Fruit fly (Drosophila melanogaster) whole organism, embryonic: Measurements from ENCODE around the gene Bub1.

Source experiments
- Abd-B ChIP-seq: fragments of 200-800 bp; sonication (Bioruptor generic); optimal IDR thresholded peaks from 2 replicates; lab custom pipeline; 2018; ENCODE audit warnings: missing biosample characterization, mild to moderate bottlenecking, missing genetic modification characterization, moderate library complexity
- Adf1 ChIP-seq: fragments of 200-800 bp; sonication (Bioruptor generic); IDR thresholded peaks from 2 replicates; pipeline ENCODE4 v1.3.6; 2022; ENCODE audit warnings: missing biosample characterization, missing genetic modification characterization
- Blimp-1 ChIP-seq: fragments of 200-800 bp; sonication (Bioruptor generic); optimal IDR thresholded peaks from 3 replicates; lab custom pipeline; 2018; ENCODE audit warnings: missing biosample characterization, missing genetic modification characterization, mild to moderate bottlenecking, moderate library complexity, missing genetic modification reagents
- CG11560 ChIP-seq: fragments of 200-800 bp; sonication (Bioruptor generic); IDR thresholded peaks from 3 replicates; pipeline ENCODE4 v1.3.6; 2022; ENCODE audit warnings: missing biosample characterization, missing genetic modification characterization
- CG1233 ChIP-seq: fragments of 200-800 bp; sonication (Bioruptor generic); optimal IDR thresholded peaks from 4 replicates; lab custom pipeline; 2018; ENCODE audit warnings: missing biosample characterization, mild to moderate bottlenecking, missing genetic modification characterization
- CG1529 ChIP-seq: fragments of 200-800 bp; sonication (Bioruptor generic); optimal IDR thresholded peaks from 3 replicates; lab custom pipeline; 2018; ENCODE audit warnings: missing biosample characterization, missing genetic modification characterization
- CG17328 ChIP-seq: fragments of 200-800 bp; sonication (Bioruptor generic); IDR thresholded peaks from 2 replicates; pipeline ENCODE4 v1.3.6; 2022; ENCODE audit warnings: missing biosample characterization, missing genetic modification characterization
- CG30020 ChIP-seq: fragments of 200-800 bp; optimal IDR thresholded peaks from 2 replicates; lab custom pipeline; 2019; ENCODE audit warnings: missing biosample characterization, mild to moderate bottlenecking, missing genetic modification characterization, moderate library complexity
- CG34376 ChIP-seq: fragments of 200-800 bp; sonication (Bioruptor generic); optimal IDR thresholded peaks from 2 replicates; lab custom pipeline; 2018; ENCODE audit warnings: missing biosample characterization, mild to moderate bottlenecking, missing genetic modification characterization
- CG4424 ChIP-seq: fragments of 200-800 bp; sonication (Bioruptor generic); optimal IDR thresholded peaks from 3 replicates; lab custom pipeline; 2016; ENCODE audit warnings: missing biosample characterization, missing genetic modification characterization
- CG4707 ChIP-seq: fragments of 200-800 bp; sonication (Bioruptor generic); optimal IDR thresholded peaks from 2 replicates; lab custom pipeline; 2018; ENCODE audit warnings: missing biosample characterization, mild to moderate bottlenecking, missing genetic modification characterization, moderate library complexity
- CG6654 ChIP-seq: fragments of 200-800 bp; sonication (Bioruptor generic); optimal IDR thresholded peaks from 2 replicates; lab custom pipeline; 2017; ENCODE audit warnings: missing biosample characterization, mild to moderate bottlenecking, missing genetic modification characterization
- CG6813 ChIP-seq: fragments of 200-800 bp; sonication (Bioruptor generic); optimal IDR thresholded peaks from 2 replicates; lab custom pipeline; 2017; ENCODE audit warnings: missing biosample characterization, missing genetic modification characterization, mild to moderate bottlenecking, moderate library complexity, missing genetic modification reagents
- CG7839 ChIP-seq: fragments of 200-800 bp; sonication (Bioruptor generic); optimal IDR thresholded peaks from 3 replicates; lab custom pipeline; 2018; ENCODE audit warnings: missing biosample characterization, mild to moderate bottlenecking, missing genetic modification characterization, moderate library complexity
- CG8388 ChIP-seq: fragments of 200-800 bp; sonication (Bioruptor generic); optimal IDR thresholded peaks from 2 replicates; lab custom pipeline; 2019; ENCODE audit warnings: missing biosample characterization, mild to moderate bottlenecking, missing genetic modification characterization, moderate library complexity
- CG8944 ChIP-seq: fragments of 200-800 bp; sonication (Bioruptor generic); optimal IDR thresholded peaks from 3 replicates; lab custom pipeline; 2016; ENCODE audit warnings: missing biosample characterization, missing genetic modification characterization
- Dbx ChIP-seq: fragments of 200-800 bp; sonication (Bioruptor generic); IDR thresholded peaks from 3 replicates; pipeline ENCODE4 v1.3.6; 2022; ENCODE audit warnings: missing biosample characterization, missing genetic modification characterization
- Doc2 ChIP-seq: fragments of 200-800 bp; sonication (Bioruptor generic); IDR thresholded peaks from 2 replicates; pipeline ENCODE4 v1.3.6; 2022; ENCODE audit warnings: missing biosample characterization, missing genetic modification characterization
- H2.0 ChIP-seq: fragments of 200-800 bp; sonication (Bioruptor generic); IDR thresholded peaks from 2 replicates; pipeline ENCODE4 v1.3.6; 2022; ENCODE audit warnings: missing biosample characterization, missing genetic modification characterization
- Hsf ChIP-seq: fragments of 200-800 bp; sonication (Bioruptor generic); optimal IDR thresholded peaks from 3 replicates; lab custom pipeline; 2016; ENCODE audit warnings: missing biosample characterization, missing genetic modification characterization
- Mad ChIP-seq: fragments of 200-800 bp; sonication (Bioruptor generic); optimal IDR thresholded peaks from 2 replicates; lab custom pipeline; 2016; ENCODE audit warnings: missing biosample characterization, missing genetic modification characterization
- Sin3A ChIP-seq: fragments of >200 bp; optimal IDR thresholded peaks from 2 replicates; lab custom pipeline; 2018
- Sox100B ChIP-seq: fragments of 200-800 bp; sonication (Bioruptor generic); optimal IDR thresholded peaks from 3 replicates; lab custom pipeline; 2018; ENCODE audit warnings: missing biosample characterization, mild to moderate bottlenecking, missing genetic modification characterization
- chn ChIP-seq: fragments of 200-800 bp; sonication (Bioruptor generic); optimal IDR thresholded peaks from 2 replicates; lab custom pipeline; 2016; ENCODE audit warnings: missing biosample characterization, missing genetic modification characterization
- dmrt99B ChIP-seq: fragments of 200-800 bp; sonication (Bioruptor generic); optimal IDR thresholded peaks from 2 replicates; lab custom pipeline; 2018; ENCODE audit warnings: missing biosample characterization, mild to moderate bottlenecking, missing genetic modification characterization, moderate library complexity
- fd96Cb ChIP-seq: fragments of 200-800 bp; sonication (Bioruptor generic); optimal IDR thresholded peaks from 2 replicates; lab custom pipeline; 2018; ENCODE audit warnings: missing biosample characterization, mild to moderate bottlenecking, missing genetic modification characterization, moderate library complexity
- gfzf ChIP-seq: fragments of 200-800 bp; sonication (Bioruptor generic); optimal IDR thresholded peaks from 2 replicates; lab custom pipeline; 2016; ENCODE audit warnings: missing biosample characterization, mild to moderate bottlenecking, missing genetic modification characterization, moderate library complexity
- grau ChIP-seq: fragments of 200-800 bp; optimal IDR thresholded peaks from 3 replicates; lab custom pipeline; 2019; ENCODE audit warnings: missing biosample characterization, mild to moderate bottlenecking, missing genetic modification characterization, moderate library complexity
- gsb-n ChIP-seq: fragments of 200-800 bp; sonication (Bioruptor generic); optimal IDR thresholded peaks from 3 replicates; lab custom pipeline; 2018; ENCODE audit warnings: missing biosample characterization, mild to moderate bottlenecking, missing genetic modification characterization
- hkb ChIP-seq, 2 experiments: fragments of 200-800 bp in 1 of 2; fragments of >200 bp in 1 of 2; sonication (Bioruptor generic) in 1 of 2; IDR thresholded peaks in 1 of 2; optimal IDR thresholded peaks in 1 of 2; 2 replicates each; pipeline versions ENCODE4 v1.3.6 to Lab custom; 2017 to 2022; ENCODE audit warnings: missing biosample characterization in 1 of 2, missing genetic modification characterization in 1 of 2
- ind ChIP-seq: fragments of 200-800 bp; sonication (Bioruptor generic); optimal IDR thresholded peaks from 3 replicates; lab custom pipeline; 2016; ENCODE audit warnings: missing biosample characterization, missing genetic modification characterization
- insv ChIP-seq, 2 experiments: fragments of 200-800 bp; sonication (Bioruptor generic); optimal IDR thresholded peaks; 3 replicates each; lab custom pipeline; 2016 to 2018; ENCODE audit warnings: missing biosample characterization in 2 of 2, missing genetic modification characterization in 2 of 2
- jumu ChIP-seq: fragments of 200-800 bp; sonication (Bioruptor generic); optimal IDR thresholded peaks from 3 replicates; lab custom pipeline; 2016; ENCODE audit warnings: missing biosample characterization, missing genetic modification characterization
- kah ChIP-seq: fragments of 200-800 bp; sonication (Bioruptor generic); optimal IDR thresholded peaks from 2 replicates; lab custom pipeline; 2018; ENCODE audit warnings: missing biosample characterization, mild to moderate bottlenecking, missing genetic modification characterization
- odd ChIP-seq: fragments of 200-800 bp; sonication (Bioruptor generic); optimal IDR thresholded peaks from 2 replicates; lab custom pipeline; 2017; ENCODE audit warnings: missing biosample characterization, mild to moderate bottlenecking, missing genetic modification characterization
- pan ChIP-seq, 4 experiments: fragments of >200 bp in 3 of 4; fragments of 200-800 bp in 1 of 4; sonication (Bioruptor generic) in 1 of 4; optimal IDR thresholded peaks in 3 of 4; IDR thresholded peaks in 1 of 4; 2 replicates each; pipeline versions ENCODE4 v1.3.6 to Lab custom; 2017 to 2022; ENCODE audit warnings: missing biosample characterization in 2 of 4, missing genetic modification characterization in 2 of 4, mixed read lengths in 1 of 4
- peb ChIP-seq: fragments of 200-800 bp; sonication (Bioruptor generic); IDR thresholded peaks from 2 replicates; pipeline ENCODE4 v1.3.6; 2022; ENCODE audit warnings: missing biosample characterization, missing genetic modification characterization
- pfk ChIP-seq: fragments of 200-800 bp; sonication (Bioruptor generic); optimal IDR thresholded peaks from 2 replicates; lab custom pipeline; 2018; ENCODE audit warnings: missing biosample characterization, mild to moderate bottlenecking, missing genetic modification characterization, moderate library complexity
- pnt ChIP-seq: fragments of 200-800 bp; sonication (Bioruptor generic); optimal IDR thresholded peaks from 3 replicates; lab custom pipeline; 2016; ENCODE audit warnings: missing biosample characterization, missing genetic modification characterization
- prd ChIP-seq, 3 experiments: fragments of >200 bp in 2 of 3; fragments of 200-800 bp in 1 of 3; sonication (Bioruptor generic) in 1 of 3; optimal IDR thresholded peaks in 2 of 3; IDR thresholded peaks in 1 of 3; 2 replicates in 2 of 3; 3 replicates in 1 of 3; pipeline versions ENCODE4 v1.3.6 to Lab custom; 2017 to 2022; ENCODE audit warnings: missing biosample characterization in 1 of 3, missing genetic modification characterization in 1 of 3
- ro ChIP-seq: fragments of 200-800 bp; sonication (Bioruptor generic); IDR thresholded peaks from 2 replicates; pipeline ENCODE4 v1.3.6; 2022; ENCODE audit warnings: missing biosample characterization, missing genetic modification characterization
- sens ChIP-seq: fragments of 200-800 bp; sonication (Bioruptor generic); peaks from one replicate; lab custom pipeline; 2016; ENCODE audit warnings: missing biosample characterization, missing genetic modification characterization
- slbo ChIP-seq: fragments of 200-800 bp; sonication (Bioruptor generic); IDR thresholded peaks from 2 replicates; pipeline ENCODE4 v1.3.6; 2022; ENCODE audit warnings: missing biosample characterization, missing genetic modification characterization
- slp2 ChIP-seq: fragments of 200-800 bp; sonication (Bioruptor generic); optimal IDR thresholded peaks from 2 replicates; lab custom pipeline; 2016; ENCODE audit warnings: missing biosample characterization, missing genetic modification characterization
- so ChIP-seq: fragments of 200-800 bp; sonication (Bioruptor generic); IDR thresholded peaks from 3 replicates; pipeline ENCODE4 v1.3.6; 2022; ENCODE audit warnings: missing biosample characterization, missing genetic modification characterization
- sr ChIP-seq: fragments of 200-800 bp; sonication (Bioruptor generic); IDR thresholded peaks from 3 replicates; pipeline ENCODE4 v1.3.6; 2022; ENCODE audit warnings: missing biosample characterization, missing genetic modification characterization
- stc ChIP-seq: fragments of 200-800 bp; sonication (Bioruptor generic); IDR thresholded peaks from 2 replicates; pipeline ENCODE4 v1.3.6; 2022; ENCODE audit warnings: missing biosample characterization, missing genetic modification characterization
- zf30C ChIP-seq: fragments of 200-800 bp; sonication (Bioruptor generic); optimal IDR thresholded peaks from 3 replicates; lab custom pipeline; 2018; ENCODE audit warnings: missing biosample characterization, mild to moderate bottlenecking, missing genetic modification characterization

Gene Bub1

dm6 chr2L:5256036-5256846 lies 22.4 kb upstream of the Bub1 start (continued):
- TF ChIP-seq Abd-B (GFP tag; lab: Kevin White, UChicago) = peak; percentile 38
- TF ChIP-seq zf30C (GFP tag; lab: Kevin White, UChicago) = peak; percentile 13
- peak; percentile 81 for TF ChIP-seq CG6813 (GFP tag; lab: Kevin White, UChicago)
- TF ChIP-seq jumu (GFP tag; lab: Kevin White, UChicago) = no peak
- peak; percentile 69; the same call in 2 of the 3 replicates for TF ChIP-seq so (GFP tag; lab: Robert Waterston, UW)
- TF ChIP-seq fd96Cb = peak; percentile 58
- no peak for TF ChIP-seq sr (GFP tag; lab: Robert Waterston, UW)
- no peak for TF ChIP-seq kah
- TF ChIP-seq Hsf = peak; percentile 27
- TF ChIP-seq prd (optimal IDR thresholded peaks at IDR 0.05; lab: Kevin White, UChicago) = no peak
- TF ChIP-seq prd (GFP tag; IDR thresholded peaks at IDR 0.05; lab: Robert Waterston, UW) = peak; percentile 20; the same call in 1 of the 3 replicates
- peak; percentile 39 for TF ChIP-seq CG4424 (GFP tag; lab: Kevin White, UChicago)
- no peak for TF ChIP-seq ind (GFP tag; lab: Kevin White, UChicago)
- TF ChIP-seq Sox100B (GFP tag; lab: Kevin White, UChicago) = peak; percentile 46
- peak; percentile 33 for TF ChIP-seq chn (GFP tag; lab: Kevin White, UChicago)
- peak; percentile 40 for TF ChIP-seq Blimp-1 (GFP tag; lab: Kevin White, UChicago)
- no peak for TF ChIP-seq Dbx (GFP tag; lab: Robert Waterston, UW)
- TF ChIP-seq CG6654 (GFP tag; lab: Kevin White, UChicago) = peak; percentile 29
- TF ChIP-seq CG17328 = peak; percentile 65
- TF ChIP-seq CG7839 (tag; lab: Kevin White, UChicago) = peak; percentile 63
- TF ChIP-seq gfzf = no peak
- peak; percentile 65 for TF ChIP-seq gsb-n (tag; lab: Kevin White, UChicago)
- peak; percentile 21; the same call in 1 of the 2 replicates for TF ChIP-seq stc (GFP tag; lab: Robert Waterston, UW)
- peak; percentile 49 for TF ChIP-seq CG1529 (GFP tag; lab: Kevin White, UChicago)
- TF ChIP-seq Adf1 (GFP tag; lab: Robert Waterston, UW) = no peak
- peak; percentile 13 for TF ChIP-seq CG34376 (GFP tag; lab: Kevin White, UChicago)
- TF ChIP-seq dmrt99B (tag; lab: Kevin White, UChicago) = peak; percentile 59
- TF ChIP-seq ro (GFP tag; lab: Robert Waterston, UW) = no peak
- TF ChIP-seq CG8388 (GFP tag; lab: Kevin White, UChicago) = no peak
- peak; percentile 92 for TF ChIP-seq sens (GFP tag; lab: Kevin White, UChicago)
- peak; percentile 23 for TF ChIP-seq pfk (GFP tag; lab: Kevin White, UChicago)
- TF ChIP-seq insv (GFP tag; optimal IDR thresholded peaks at IDR 0.05; lab: Kevin White, UChicago) = peak in 1 of 2 experiments; percentile 3
- TF ChIP-seq slbo (GFP tag; lab: Robert Waterston, UW) = no peak; the same call in 1 of the 2 replicates
- TF ChIP-seq CG30020 (tag; lab: Kevin White, UChicago) = peak; percentile 14
- no peak for TF ChIP-seq CG8944 (GFP tag; lab: Kevin White, UChicago)
- peak; percentile 17 for TF ChIP-seq grau (tag; lab: Kevin White, UChicago)
- TF ChIP-seq H2.0 (GFP tag; lab: Robert Waterston, UW) = peak; percentile 39; the same call in 1 of the 2 replicates
- no peak for TF ChIP-seq CG11560
- no peak for TF ChIP-seq Mad
- TF ChIP-seq pnt (GFP tag; lab: Kevin White, UChicago) = peak; percentile 21
- TF ChIP-seq pan (optimal IDR thresholded peaks at IDR 0.05; lab: Kevin White, UChicago) = no peak
- peak in 1 of 2 experiments; percentile 54 for TF ChIP-seq pan (GFP tag; optimal IDR thresholded peaks at IDR 0.05 in 1 of 2, IDR thresholded peaks at IDR 0.05 in 1 of 2)
- TF ChIP-seq CG4707 (GFP tag; lab: Kevin White, UChicago) = peak; percentile 31
- TF ChIP-seq Doc2 (GFP tag; lab: Robert Waterston, UW) = no peak
- TF ChIP-seq slp2 (GFP tag; lab: Kevin White, UChicago) = peak; percentile 3
- TF ChIP-seq hkb (optimal IDR thresholded peaks at IDR 0.05; lab: Kevin White, UChicago) = no peak
- peak; percentile 62 for TF ChIP-seq hkb (GFP tag; IDR thresholded peaks at IDR 0.05; lab: Robert Waterston, UW)
- TF ChIP-seq Sin3A (lab: Kevin White, UChicago) = no peak
- TF ChIP-seq odd (GFP tag; lab: Kevin White, UChicago) = peak; percentile 25
- TF ChIP-seq CG1233 (GFP tag; lab: Kevin White, UChicago) = peak; percentile 54
- TF ChIP-seq peb (GFP tag; lab: Robert Waterston, UW) = peak; percentile 46; the same call in 1 of the 2 replicates
